Worm (Caenorhabditis elegans) whole organism, mixed stage, embryonic: ENCODE measurements around the gene Y7A5A.6.

ENCODE experiments used
- M03D4.4 ChIP-seq: sonication (generic microtip); optimal IDR thresholded peaks from 2 replicates; lab custom pipeline; 2017; ENCODE audit warnings: mild to moderate bottlenecking, missing genetic modification characterization, missing compliant biosample characterization
- bed-3 ChIP-seq: fragments of 200-800 bp; sonication (Bioruptor generic); optimal IDR thresholded peaks from 3 replicates; lab custom pipeline; 2018; ENCODE audit warnings: mild to moderate bottlenecking, missing genetic modification characterization, moderate library complexity, missing compliant biosample characterization
- ceh-39 ChIP-seq: fragments of 150-350 bp; optimal IDR thresholded peaks from 2 replicates; lab custom pipeline; 2014; ENCODE audit warnings: missing biosample characterization, missing genetic modification characterization
- ceh-43 ChIP-seq: fragments of 200-800 bp; sonication (Bioruptor generic); optimal IDR thresholded peaks from 2 replicates; lab custom pipeline; 2018; ENCODE audit warnings: mild to moderate bottlenecking, missing genetic modification characterization, moderate library complexity, missing compliant biosample characterization
- ces-1 ChIP-seq: fragments of 150-350 bp; optimal IDR thresholded peaks from 2 replicates; lab custom pipeline; 2014; ENCODE audit warnings: missing biosample characterization, missing genetic modification reagents, missing genetic modification characterization
- cnd-1 ChIP-seq: fragments of 200-800 bp; sonication (Bioruptor generic); optimal IDR thresholded peaks from 2 replicates; lab custom pipeline; 2018; ENCODE audit warnings: mild to moderate bottlenecking, missing genetic modification characterization, missing compliant biosample characterization
- drap-1 ChIP-seq: fragments of 200-800 bp; sonication (Bioruptor generic); optimal IDR thresholded peaks from 3 replicates; lab custom pipeline; 2018; ENCODE audit warnings: mild to moderate bottlenecking, missing genetic modification characterization, missing compliant biosample characterization
- elt-1 ChIP-seq: sonication (generic microtip); optimal IDR thresholded peaks from 2 replicates; lab custom pipeline; 2017; ENCODE audit warnings: missing genetic modification characterization, mild to moderate bottlenecking, missing compliant biosample characterization, antibody characterized with exemption, moderate library complexity, borderline replicate concordance; ENCODE audit not compliant: insufficient read depth
- elt-3 ChIP-seq: fragments of 150-350 bp; optimal IDR thresholded peaks from 2 replicates; lab custom pipeline; 2014; ENCODE audit warnings: missing biosample characterization, missing genetic modification characterization
- flh-1 ChIP-seq: fragments of 200-800 bp; sonication (Bioruptor generic); optimal IDR thresholded peaks from 2 replicates; lab custom pipeline; 2018; ENCODE audit warnings: mild to moderate bottlenecking, missing genetic modification characterization, moderate library complexity, missing compliant biosample characterization
- ham-2 ChIP-seq: fragments of 200-800 bp; sonication (Bioruptor generic); optimal IDR thresholded peaks from 2 replicates; lab custom pipeline; 2018; ENCODE audit warnings: mild to moderate bottlenecking, missing genetic modification characterization, missing compliant biosample characterization
- hlh-1 ChIP-seq: fragments of 150-350 bp; optimal IDR thresholded peaks from 2 replicates; lab custom pipeline; 2014; ENCODE audit warnings: missing biosample characterization, missing genetic modification reagents, missing genetic modification characterization
- lin-13 ChIP-seq: fragments of 150-350 bp; optimal IDR thresholded peaks from 2 replicates; lab custom pipeline; 2014; ENCODE audit warnings: missing biosample characterization, missing genetic modification characterization
- lin-32 ChIP-seq: fragments of 200-800 bp; sonication (Bioruptor generic); optimal IDR thresholded peaks from 2 replicates; lab custom pipeline; 2018; ENCODE audit warnings: mild to moderate bottlenecking, missing genetic modification characterization, missing compliant biosample characterization
- lsy-2 ChIP-seq: fragments of 150-350 bp; optimal IDR thresholded peaks from 2 replicates; lab custom pipeline; 2014; ENCODE audit warnings: missing biosample characterization, missing genetic modification characterization
- mab-5 ChIP-seq: fragments of 150-350 bp; optimal IDR thresholded peaks from 2 replicates; lab custom pipeline; 2014; ENCODE audit warnings: missing biosample characterization, missing genetic modification characterization
- mep-1 ChIP-seq: fragments of 150-350 bp; optimal IDR thresholded peaks from 2 replicates; lab custom pipeline; 2017; ENCODE audit warnings: missing biosample characterization, missing genetic modification reagents, missing genetic modification characterization, inconsistent platforms
- nhr-12 ChIP-seq: fragments of 150-350 bp; optimal IDR thresholded peaks from 2 replicates; lab custom pipeline; 2014; ENCODE audit warnings: missing biosample characterization, missing genetic modification characterization
- nhr-2 ChIP-seq: fragments of 150-350 bp; optimal IDR thresholded peaks from 2 replicates; lab custom pipeline; 2014; ENCODE audit warnings: missing biosample characterization, missing genetic modification characterization
- nhr-237 ChIP-seq: fragments of 150-350 bp; optimal IDR thresholded peaks from 2 replicates; lab custom pipeline; 2014; ENCODE audit warnings: missing biosample characterization, missing genetic modification characterization
- nhr-28 ChIP-seq: fragments of 150-350 bp; optimal IDR thresholded peaks from 2 replicates; lab custom pipeline; 2014; ENCODE audit warnings: missing biosample characterization, missing genetic modification characterization
- nhr-76 ChIP-seq: sonication (generic microtip); optimal IDR thresholded peaks from 2 replicates; lab custom pipeline; 2017; ENCODE audit warnings: missing biosample characterization, missing genetic modification characterization
- sem-2 ChIP-seq: fragments of 200-800 bp; sonication (Bioruptor generic); optimal IDR thresholded peaks from 2 replicates; lab custom pipeline; 2018; ENCODE audit warnings: mild to moderate bottlenecking, missing genetic modification characterization, missing compliant biosample characterization
- snpc-4 ChIP-seq: fragments of 150-350 bp; optimal IDR thresholded peaks from 2 replicates; lab custom pipeline; 2014; ENCODE audit warnings: missing biosample characterization, missing genetic modification characterization
- sptf-1 ChIP-seq: sonication (generic microtip); optimal IDR thresholded peaks from 2 replicates; lab custom pipeline; 2017; ENCODE audit warnings: mild to moderate bottlenecking, missing genetic modification characterization, moderate library complexity, missing compliant biosample characterization
- tbx-8 ChIP-seq: fragments of 200-800 bp; sonication (Bioruptor generic); optimal IDR thresholded peaks from 2 replicates; lab custom pipeline; 2018; ENCODE audit warnings: mild to moderate bottlenecking, missing genetic modification characterization, moderate library complexity, missing compliant biosample characterization
- unc-120 ChIP-seq: sonication (generic microtip); optimal IDR thresholded peaks from 2 replicates; lab custom pipeline; 2017; ENCODE audit warnings: missing genetic modification characterization, missing compliant biosample characterization; ENCODE audit not compliant: poor library complexity, severe bottlenecking
- unc-39 ChIP-seq: fragments of 150-350 bp; optimal IDR thresholded peaks from 2 replicates; lab custom pipeline; 2014; ENCODE audit warnings: missing biosample characterization, missing genetic modification characterization
- unc-62 ChIP-seq: fragments of 150-350 bp; optimal IDR thresholded peaks from 2 replicates; lab custom pipeline; 2014; ENCODE audit warnings: missing biosample characterization, missing genetic modification reagents, missing genetic modification characterization
- zip-8 ChIP-seq: fragments of 150-350 bp; optimal IDR thresholded peaks from 2 replicates; lab custom pipeline; 2014; ENCODE audit warnings: missing biosample characterization, missing genetic modification characterization
- ztf-11 ChIP-seq: fragments of 150-350 bp; optimal IDR thresholded peaks from 2 replicates; lab custom pipeline; 2014; ENCODE audit warnings: missing biosample characterization, missing genetic modification characterization

The Y7A5A.6 gene

DNA sequence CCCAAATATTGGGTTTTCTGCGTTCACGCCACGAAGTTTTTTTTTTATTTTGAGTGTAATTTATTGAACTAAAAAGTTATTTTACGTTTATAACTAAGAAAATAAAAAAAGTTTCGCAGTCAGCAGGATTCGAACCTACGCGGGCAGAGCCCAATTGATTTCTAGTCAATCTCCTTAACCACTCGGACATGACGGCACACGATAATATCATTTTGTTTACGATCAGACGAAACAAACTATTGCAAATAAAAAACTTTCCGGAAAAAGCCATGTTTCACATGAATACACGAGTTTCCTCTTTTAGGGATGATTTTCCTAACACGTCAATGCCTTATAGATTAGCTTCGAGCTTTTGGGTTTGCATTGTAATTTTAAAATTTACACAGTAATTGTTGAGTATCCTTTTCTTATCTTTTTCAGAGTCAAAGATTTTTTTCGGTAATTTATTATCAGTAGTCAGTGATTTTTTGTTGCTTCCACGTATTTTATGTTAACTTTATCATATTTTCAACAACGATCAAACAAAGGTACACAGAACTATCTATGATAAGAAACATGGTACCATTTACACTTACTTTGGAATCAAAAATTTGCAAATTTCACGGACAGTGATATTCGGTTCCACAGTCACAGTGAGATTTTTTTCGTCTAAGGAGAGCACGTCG, 29.5 kb downstream of the Y7A5A.6 start:
- TF ChIP-seq unc-62 (GFP tag; lab: Kevin White, UChicago) (no peak), bed-3 (GFP tag; lab: Kevin White, UChicago) (no peak), nhr-12 (tag; lab: Kevin White, UChicago) (no peak), unc-120 (tag; lab: Kevin White, UChicago) (no peak), flh-1 (no peak), nhr-76 (tag; lab: Kevin White, UChicago) (no peak), tbx-8 (GFP tag; lab: Kevin White, UChicago) (no peak), lsy-2 (no peak), elt-3 (no peak), ztf-11 (tag; lab: Kevin White, UChicago) (no peak)

DNA sequence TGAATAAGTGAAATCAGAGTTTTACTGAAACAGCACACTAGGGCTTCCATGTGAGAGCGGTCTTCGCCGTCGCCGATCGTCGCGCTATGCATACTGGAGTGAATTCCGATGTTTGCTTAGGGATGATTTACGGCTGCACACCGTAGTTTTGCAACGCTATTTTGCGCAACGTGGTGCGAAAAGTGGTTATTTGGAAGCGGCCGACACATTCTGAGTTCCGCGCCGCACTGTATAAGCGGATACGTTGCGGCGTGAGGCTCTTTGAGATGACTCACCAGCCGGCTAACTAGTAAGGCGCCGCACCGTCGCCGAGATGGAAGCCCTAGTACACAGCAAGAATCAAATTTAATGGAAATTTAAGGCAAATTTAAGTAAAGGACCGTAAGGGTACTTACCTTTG, 31.0 kb downstream of the Y7A5A.6 start:
- no peak for TF ChIP-seq bed-3 (GFP tag; lab: Kevin White, UChicago)
- TF ChIP-seq zip-8 (tag; lab: Kevin White, UChicago) = no peak
- no peak for TF ChIP-seq mab-5 (tag; lab: Kevin White, UChicago)
- no peak for TF ChIP-seq unc-62 (GFP tag; lab: Kevin White, UChicago)
- TF ChIP-seq lin-32 (GFP tag; lab: Kevin White, UChicago) = no peak
- no peak for TF ChIP-seq flh-1
- TF ChIP-seq unc-120 (tag; lab: Kevin White, UChicago) = no peak
- no peak for TF ChIP-seq hlh-1 (tag; lab: Kevin White, UChicago)
- no peak for TF ChIP-seq cnd-1 (tag; lab: Kevin White, UChicago)
- no peak for TF ChIP-seq elt-3
- no peak for TF ChIP-seq drap-1 (GFP tag; lab: Kevin White, UChicago)
- no peak for TF ChIP-seq ceh-43 (GFP tag; lab: Kevin White, UChicago)
- TF ChIP-seq snpc-4 (tag; lab: Kevin White, UChicago) = no peak
- TF ChIP-seq nhr-2 = no peak
- TF ChIP-seq ham-2 (GFP tag; lab: Kevin White, UChicago) = no peak
- TF ChIP-seq ceh-39 = no peak
- TF ChIP-seq M03D4.4 = no peak
- no peak for TF ChIP-seq unc-39
- no peak for TF ChIP-seq nhr-28 (tag; lab: Kevin White, UChicago)

DNA sequence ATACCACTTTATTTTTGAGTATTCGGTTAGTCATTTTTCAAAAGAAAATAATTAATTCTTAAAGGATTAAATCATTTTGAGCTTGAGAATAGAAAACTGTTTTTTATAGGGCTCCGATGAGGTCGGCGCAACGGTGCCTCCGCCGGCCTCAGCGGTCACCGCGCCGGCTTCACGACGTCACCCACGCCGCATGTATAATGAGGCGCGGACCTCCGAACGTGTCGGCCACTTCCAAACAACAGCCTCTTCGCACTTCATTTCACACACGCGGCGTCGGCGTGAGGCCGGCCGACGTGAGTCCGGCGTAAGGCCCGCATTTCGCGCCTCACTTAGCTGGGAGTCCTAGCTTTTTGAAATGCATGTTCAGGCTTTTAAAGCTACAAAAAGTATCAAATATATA, 32.6 kb downstream of the Y7A5A.6 start:
- TF ChIP-seq ceh-39 (no peak), nhr-2 (no peak), sptf-1 (tag; lab: Kevin White, UChicago) (no peak), zip-8 (tag; lab: Kevin White, UChicago) (no peak), lin-13 (no peak)

DNA sequence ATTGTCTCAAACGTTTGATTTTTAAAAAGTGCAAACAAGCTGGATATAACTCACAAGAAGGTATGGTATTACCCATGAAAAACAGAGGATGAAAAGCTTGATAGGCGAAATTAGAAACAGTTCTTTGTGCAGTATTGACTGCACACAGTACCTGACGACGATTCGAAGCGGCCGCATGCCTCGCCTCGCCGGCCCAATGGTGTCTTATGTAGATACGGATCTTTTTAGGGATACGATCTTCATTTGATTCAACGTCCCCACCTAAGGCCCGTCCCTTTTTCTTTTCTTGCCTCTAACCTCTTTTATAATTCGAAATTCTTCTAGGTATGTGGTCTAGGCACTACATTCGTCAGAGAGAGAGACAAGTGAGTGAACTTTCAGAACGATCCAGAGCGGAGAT, 33.3 kb downstream of the Y7A5A.6 start, which contains the start of gene bus-17:
Gene bus-17, minus strand, starts transcription at position 208 of the 400 bp plus-strand sequence.
- TF ChIP-seq lin-32 (GFP tag; lab: Kevin White, UChicago) (no peak), M03D4.4 (no peak), mep-1 (tag; lab: Kevin White, UChicago) (no peak), drap-1 (GFP tag; lab: Kevin White, UChicago) (no peak), elt-1 (peak; percentile 73), hlh-1 (tag; lab: Kevin White, UChicago) (no peak)

DNA sequence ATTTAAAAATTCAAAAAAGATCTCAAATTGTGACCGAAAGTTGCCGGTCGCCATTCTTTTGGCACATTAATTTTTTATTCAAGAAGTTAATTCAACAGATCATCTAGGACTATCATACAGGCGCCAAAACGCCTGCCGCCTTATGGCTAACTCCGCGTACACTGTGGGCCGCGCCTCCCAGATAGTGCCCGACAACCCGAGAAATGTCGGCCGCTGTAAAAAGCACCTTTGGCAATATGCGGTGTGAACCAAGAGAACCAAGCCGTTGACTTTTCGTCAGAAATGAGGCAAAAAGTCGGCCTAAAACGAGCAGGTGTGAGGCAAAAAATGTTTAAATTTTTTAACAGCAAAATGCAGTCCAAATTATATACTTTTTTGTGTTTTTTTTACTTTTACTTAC, 40.3 kb downstream of the Y7A5A.6 start:
- no peak for TF ChIP-seq elt-3
- no peak for TF ChIP-seq unc-120 (tag; lab: Kevin White, UChicago)
- no peak for TF ChIP-seq zip-8 (tag; lab: Kevin White, UChicago)
- TF ChIP-seq bed-3 (GFP tag; lab: Kevin White, UChicago) = no peak

DNA sequence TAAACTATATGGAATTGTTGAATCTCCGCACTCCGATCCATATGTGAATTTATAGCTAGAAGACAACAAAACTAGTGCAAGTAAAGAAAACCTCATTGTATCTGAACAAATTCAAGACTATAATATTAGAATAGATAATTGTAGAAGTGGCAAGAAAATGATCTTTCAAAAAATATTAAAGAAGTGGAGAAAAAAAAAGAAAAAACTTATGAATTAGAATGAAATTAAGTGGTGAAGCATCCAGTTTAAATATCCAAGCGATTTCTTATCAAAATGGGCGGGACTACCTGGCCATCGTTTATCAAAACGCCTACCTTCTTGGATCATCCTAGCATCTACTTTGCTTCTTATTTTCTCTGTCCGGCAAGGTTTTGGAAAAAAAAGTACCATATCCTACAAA, 42.3 kb downstream of the Y7A5A.6 start, which contains the start of gene wrt-4:
Gene wrt-4, minus strand, starts transcription at position 101 of the 400 bp plus-strand sequence.
- TF ChIP-seq nhr-12 (tag; lab: Kevin White, UChicago) (no peak), mep-1 (tag; lab: Kevin White, UChicago) (no peak), tbx-8 (GFP tag; lab: Kevin White, UChicago) (no peak), sptf-1 (tag; lab: Kevin White, UChicago) (no peak), nhr-237 (tag; lab: Kevin White, UChicago) (no peak), elt-1 (no peak), sem-2 (GFP tag; lab: Kevin White, UChicago) (no peak), ham-2 (GFP tag; lab: Kevin White, UChicago) (no peak), nhr-2 (no peak), ceh-39 (no peak), nhr-76 (tag; lab: Kevin White, UChicago) (no peak), M03D4.4 (no peak), snpc-4 (tag; lab: Kevin White, UChicago) (no peak), drap-1 (GFP tag; lab: Kevin White, UChicago) (no peak), ztf-11 (tag; lab: Kevin White, UChicago) (no peak), ces-1 (GFP tag; lab: Kevin White, UChicago) (no peak)
